Worm (Caenorhabditis elegans) whole organism, L4 larva: ENCODE results near the gene F01E11.18.
A peak's percentile ranks its signal among the peaks of the same experiment; 100 is the strongest.

ENCODE experiments used
- F26F4.8 ChIP-seq: fragments of 200-800 bp; sonication (Bioruptor generic); conservative IDR thresholded peaks from 2 replicates; pipeline ENCODE4 v1.3.6; 2022; ENCODE audit warnings: missing genetic modification characterization, missing compliant biosample characterization
- Y105C5A.15 ChIP-seq: fragments of 200-800 bp; sonication (Bioruptor generic); IDR thresholded peaks from 2 replicates; pipeline ENCODE4 v1.3.6; 2022; ENCODE audit warnings: missing genetic modification characterization, missing compliant biosample characterization
- arid-1 ChIP-seq: fragments of 200-800 bp; sonication (Bioruptor generic); conservative IDR thresholded peaks from 2 replicates; pipeline ENCODE4 v1.3.6; 2022; ENCODE audit warnings: missing genetic modification reagents, missing genetic modification characterization, missing compliant biosample characterization
- ceh-28 ChIP-seq: fragments of 150-350 bp; optimal IDR thresholded peaks from 2 replicates; lab custom pipeline; 2014; ENCODE audit warnings: missing biosample characterization, missing genetic modification reagents, missing genetic modification characterization
- ceh-82 ChIP-seq: sonication (generic microtip); optimal IDR thresholded peaks from 2 replicates; lab custom pipeline; 2017; ENCODE audit warnings: missing biosample characterization, missing genetic modification characterization
- daf-12 ChIP-seq: fragments of 150-350 bp; optimal IDR thresholded peaks from 2 replicates; lab custom pipeline; 2014; ENCODE audit warnings: missing biosample characterization, missing genetic modification reagents, missing genetic modification characterization
- dmd-6 ChIP-seq: fragments of 200-800 bp; sonication (Bioruptor generic); IDR thresholded peaks from 2 replicates; pipeline ENCODE4 v1.3.6; 2022; ENCODE audit warnings: missing genetic modification reagents, missing genetic modification characterization, missing compliant biosample characterization
- duxl-1 ChIP-seq: sonication (generic microtip); optimal IDR thresholded peaks from 2 replicates; lab custom pipeline; 2016; ENCODE audit warnings: mild to moderate bottlenecking, missing genetic modification characterization, moderate library complexity, missing compliant biosample characterization; ENCODE audit not compliant: poor library complexity
- egl-27 ChIP-seq: sonication (generic microtip); optimal IDR thresholded peaks from 3 replicates; lab custom pipeline; 2017; ENCODE audit warnings: missing biosample characterization, missing genetic modification reagents, missing genetic modification characterization
- fos-1 ChIP-seq: fragments of 150-350 bp; optimal IDR thresholded peaks from 2 replicates; lab custom pipeline; 2014; ENCODE audit warnings: missing biosample characterization, missing genetic modification characterization
- gei-8 ChIP-seq: fragments of 200-800 bp; sonication (Bioruptor generic); optimal IDR thresholded peaks from 2 replicates; lab custom pipeline; 2018; ENCODE audit warnings: mild to moderate bottlenecking, missing genetic modification characterization, missing compliant biosample characterization
- hlh-11 ChIP-seq: fragments of 200-800 bp; sonication (Bioruptor generic); optimal IDR thresholded peaks from 2 replicates; lab custom pipeline; 2018; ENCODE audit warnings: mild to moderate bottlenecking, missing genetic modification characterization, missing compliant biosample characterization
- lim-7 ChIP-seq: fragments of 200-800 bp; sonication (Bioruptor generic); IDR thresholded peaks from 2 replicates; pipeline ENCODE4 v1.3.6; 2022; ENCODE audit warnings: missing genetic modification characterization, missing compliant biosample characterization
- lin-1 ChIP-seq: fragments of 200-800 bp; sonication (Bioruptor generic); IDR thresholded peaks from 2 replicates; pipeline ENCODE4 v1.3.6; 2022; ENCODE audit warnings: missing genetic modification reagents, missing genetic modification characterization, missing compliant biosample characterization
- lir-3 ChIP-seq: sonication (generic microtip); optimal IDR thresholded peaks from 2 replicates; lab custom pipeline; 2016; ENCODE audit warnings: mild to moderate bottlenecking, missing genetic modification characterization, missing compliant biosample characterization
- madf-5 ChIP-seq, 2 experiments: fragments of 200-800 bp; sonication (Bioruptor generic); IDR thresholded peaks; 2 replicates each; pipeline ENCODE4 v1.3.6; 2022; ENCODE audit warnings: missing compliant biosample characterization in 2 of 2, missing genetic modification characterization in 2 of 2
- madf-9 ChIP-seq: fragments of 200-800 bp; sonication (Bioruptor generic); conservative IDR thresholded peaks from 2 replicates; pipeline ENCODE4 v1.3.6; 2022; ENCODE audit warnings: missing genetic modification reagents, missing genetic modification characterization, missing compliant biosample characterization
- mdl-1 ChIP-seq, 2 experiments: fragments of 150-350 bp in 1 of 2; sonication (generic microtip) in 1 of 2; optimal IDR thresholded peaks; 2 replicates each; lab custom pipeline; 2014 to 2017; ENCODE audit warnings: missing biosample characterization in 2 of 2, missing genetic modification characterization in 2 of 2
- mxl-3 ChIP-seq: fragments of 200-800 bp; sonication (Bioruptor generic); optimal IDR thresholded peaks from 2 replicates; lab custom pipeline; 2018; ENCODE audit warnings: mild to moderate bottlenecking, missing genetic modification characterization, missing compliant biosample characterization
- nhr-111 ChIP-seq: fragments of 200-800 bp; sonication (Bioruptor generic); optimal IDR thresholded peaks from 2 replicates; lab custom pipeline; 2018; ENCODE audit warnings: mild to moderate bottlenecking, missing genetic modification characterization, missing compliant biosample characterization
- nhr-25 ChIP-seq: sonication (generic microtip); optimal IDR thresholded peaks from 2 replicates; lab custom pipeline; 2017; ENCODE audit warnings: missing genetic modification characterization, mild to moderate bottlenecking, missing compliant biosample characterization, antibody characterized with exemption, moderate library complexity, borderline replicate concordance; ENCODE audit not compliant: insufficient read depth
- nhr-48 ChIP-seq: sonication (generic microtip); optimal IDR thresholded peaks from 2 replicates; lab custom pipeline; 2016; ENCODE audit warnings: mild to moderate bottlenecking, missing genetic modification characterization, missing compliant biosample characterization
- nhr-6 ChIP-seq: fragments of 150-350 bp; optimal IDR thresholded peaks from 2 replicates; lab custom pipeline; 2014; ENCODE audit warnings: missing biosample characterization, missing genetic modification characterization
- nhr-76 ChIP-seq: fragments of 150-350 bp; optimal IDR thresholded peaks from 2 replicates; lab custom pipeline; 2014; ENCODE audit warnings: missing biosample characterization, missing genetic modification characterization
- php-3 ChIP-seq: fragments of 200-800 bp; sonication (Bioruptor generic); IDR thresholded peaks from 2 replicates; pipeline ENCODE4 v1.3.6; 2022; ENCODE audit warnings: missing genetic modification reagents, missing genetic modification characterization, missing compliant biosample characterization
- pqm-1 ChIP-seq: sonication (generic microtip); optimal IDR thresholded peaks from 2 replicates; lab custom pipeline; 2017; ENCODE audit warnings: missing biosample characterization, missing genetic modification characterization
- rbr-2 ChIP-seq: sonication (generic microtip); optimal IDR thresholded peaks from 2 replicates; lab custom pipeline; 2016; ENCODE audit warnings: missing genotype, missing genetic modification characterization, missing compliant biosample characterization
- saeg-2 ChIP-seq: fragments of 200-800 bp; sonication (Bioruptor generic); IDR thresholded peaks from 2 replicates; pipeline ENCODE4 v1.3.6; 2022; ENCODE audit warnings: missing genetic modification reagents, missing genetic modification characterization, missing compliant biosample characterization
- skn-1 ChIP-seq: fragments of 150-350 bp; optimal IDR thresholded peaks from 2 replicates; lab custom pipeline; 2014; ENCODE audit warnings: missing biosample characterization, missing genetic modification characterization
- snpc-1.2 ChIP-seq: fragments of 200-800 bp; sonication (Bioruptor generic); IDR thresholded peaks from 2 replicates; pipeline ENCODE4 v1.3.6; 2022; ENCODE audit warnings: missing genetic modification reagents, missing genetic modification characterization, missing compliant biosample characterization
- snpc-4 ChIP-seq: fragments of 150-350 bp; optimal IDR thresholded peaks from 2 replicates; lab custom pipeline; 2014; ENCODE audit warnings: missing biosample characterization, missing genetic modification characterization
- tag-97 ChIP-seq: fragments of 200-800 bp; sonication (Bioruptor generic); IDR thresholded peaks from 2 replicates; pipeline ENCODE4 v1.3.6; 2022; ENCODE audit warnings: missing genetic modification characterization, missing compliant biosample characterization
- unc-130 ChIP-seq: sonication (generic microtip); optimal IDR thresholded peaks from 2 replicates; lab custom pipeline; 2016; ENCODE audit warnings: missing genetic modification reagents, missing genetic modification characterization, missing compliant biosample characterization
- unc-39 ChIP-seq: sonication (generic microtip); optimal IDR thresholded peaks from 2 replicates; lab custom pipeline; 2017; ENCODE audit warnings: missing biosample characterization, missing genetic modification characterization
- unc-62 ChIP-seq, 3 experiments: fragments of 150-350 bp in 1 of 3; sonication (generic microtip); optimal IDR thresholded peaks in 2 of 3; peaks in 1 of 3; 1 replicate in 1 of 3; 2 replicates in 2 of 3; lab custom pipeline; 2014 to 2017; ENCODE audit warnings: missing biosample characterization in 3 of 3, missing genetic modification characterization in 3 of 3, missing genetic modification reagents in 3 of 3, missing genotype in 1 of 3
- vab-7 ChIP-seq: fragments of 200-800 bp; sonication (Bioruptor generic); IDR thresholded peaks from 2 replicates; pipeline ENCODE4 v1.3.6; 2022; ENCODE audit warnings: missing genetic modification reagents, missing genetic modification characterization, missing compliant biosample characterization
- zfp-2 ChIP-seq: sonication (generic microtip); optimal IDR thresholded peaks from 2 replicates; lab custom pipeline; 2016; ENCODE audit warnings: mild to moderate bottlenecking, missing genetic modification characterization, missing compliant biosample characterization
- zip-11 ChIP-seq: fragments of 200-800 bp; sonication (Bioruptor generic); IDR thresholded peaks from 2 replicates; pipeline ENCODE4 v1.3.6; 2022; ENCODE audit warnings: missing genetic modification characterization, missing compliant biosample characterization
- ztf-7 ChIP-seq: fragments of 150-350 bp; optimal IDR thresholded peaks from 2 replicates; lab custom pipeline; 2014; ENCODE audit warnings: missing biosample characterization, missing genetic modification characterization

F01E11.18 gene

ce11 chrX:6991427-6991826, 2.0 kb downstream of the F01E11.18 start, which contains the start of gene ugt-57:
Gene ugt-57, plus strand, starts transcription at chrX:6991727.
- TF ChIP-seq zfp-2 (tag; lab: Kevin White, UChicago) = no peak
- TF ChIP-seq ceh-82 (tag; lab: Kevin White, UChicago) = no peak
- no peak for TF ChIP-seq unc-130 (GFP tag; lab: Kevin White, UChicago)
- no peak for TF ChIP-seq rbr-2 (tag; lab: Kevin White, UChicago)
- TF ChIP-seq arid-1 = no peak
- TF ChIP-seq saeg-2 (GFP tag; lab: Robert Waterston, UW) = no peak
- TF ChIP-seq ceh-28 (tag; lab: Kevin White, UChicago) = no peak
- TF ChIP-seq madf-5 (GFP tag; IDR thresholded peaks at IDR 0.05; lab: Robert Waterston, UW) = no peak
- TF ChIP-seq skn-1 (tag; lab: Kevin White, UChicago) = no peak
- TF ChIP-seq, all 104 proteins: peak for 0

ce11 chrX:6996448-6996847, 7.0 kb downstream of the F01E11.18 start, which contains the start of the genes F01E11.20 and tsp-16:
Gene F01E11.20, minus strand, starts transcription at chrX:6996548.
Gene tsp-16, minus strand, starts transcription at chrX:6996620.
- TF ChIP-seq dmd-6 (GFP tag; lab: Robert Waterston, UW) = no peak
- TF ChIP-seq snpc-1.2 (GFP tag; lab: Robert Waterston, UW) = no peak
- no peak for TF ChIP-seq pqm-1 (tag; lab: Kevin White, UChicago)
- TF ChIP-seq egl-27 (tag; lab: Kevin White, UChicago) = no peak
- no peak for TF ChIP-seq ceh-28 (tag; lab: Kevin White, UChicago)
- no peak for TF ChIP-seq lim-7 (GFP tag; lab: Robert Waterston, UW)
- no peak for TF ChIP-seq zip-11 (GFP tag; lab: Robert Waterston, UW)
- no peak for TF ChIP-seq mdl-1 (tag; optimal IDR thresholded peaks at IDR 0.05; lab: Kevin White, UChicago)
- no peak for TF ChIP-seq gei-8
- no peak for TF ChIP-seq madf-9 (GFP tag; lab: Robert Waterston, UW)
- no peak for TF ChIP-seq tag-97
- no peak for TF ChIP-seq F26F4.8
- TF ChIP-seq lin-1 (GFP tag; lab: Robert Waterston, UW) = no peak
- TF ChIP-seq fos-1 = no peak
- no peak for TF ChIP-seq unc-39 (tag; lab: Kevin White, UChicago)
- TF ChIP-seq vab-7 (GFP tag; lab: Robert Waterston, UW) = no peak
- TF ChIP-seq, all 104 proteins: peak for 0

ce11 chrX:7001933-7002332, 12.5 kb downstream of the F01E11.18 start:
- TF ChIP-seq fos-1 = no peak
- peak in 1 of 2 experiments; percentile 77 for TF ChIP-seq unc-62 (GFP tag; optimal IDR thresholded peaks at IDR 0.05 in 1 of 2; lab: Kevin White, UChicago)
- TF ChIP-seq unc-62 (tag; optimal IDR thresholded peaks at IDR 0.05; lab: Kevin White, UChicago) = no peak

ce11 chrX:7005475-7005874, 16.0 kb downstream of the F01E11.18 start, which contains the start of gene tyra-2:
Gene tyra-2, minus strand, starts transcription at chrX:7005575.
- no peak for TF ChIP-seq snpc-4 (tag; lab: Kevin White, UChicago)
- TF ChIP-seq hlh-11 (tag; lab: Kevin White, UChicago) = no peak
- TF ChIP-seq nhr-6 (tag; lab: Kevin White, UChicago) = no peak
- TF ChIP-seq ztf-7 = no peak
- TF ChIP-seq unc-130 (GFP tag; lab: Kevin White, UChicago) = no peak
- no peak for TF ChIP-seq duxl-1 (tag; lab: Kevin White, UChicago)
- no peak for TF ChIP-seq pqm-1 (tag; lab: Kevin White, UChicago)
- no peak for TF ChIP-seq saeg-2 (GFP tag; lab: Robert Waterston, UW)
- no peak for TF ChIP-seq Y105C5A.15 (GFP tag; lab: Robert Waterston, UW)
- TF ChIP-seq daf-12 (tag; lab: Kevin White, UChicago) = no peak
- TF ChIP-seq nhr-48 (tag; lab: Kevin White, UChicago) = no peak
- no peak for TF ChIP-seq lir-3
- TF ChIP-seq mxl-3 = no peak
- TF ChIP-seq php-3 = no peak
- no peak for TF ChIP-seq nhr-76 (tag; lab: Kevin White, UChicago)
- no peak for TF ChIP-seq nhr-111 (GFP tag; lab: Kevin White, UChicago)
- TF ChIP-seq nhr-25 = no peak
